Fruit fly (Drosophila melanogaster) Kc167 (cell line): ENCODE results near the gene CG43402.

Experiments used
- Myc ChIP-seq: fragments of >200 bp; optimal IDR thresholded peaks from 2 replicates; lab custom pipeline; 2017; ENCODE audit warnings: missing external identifiers
- Sin3A ChIP-seq: fragments of >200 bp; optimal IDR thresholded peaks from 2 replicates; lab custom pipeline; 2018; ENCODE audit warnings: missing external identifiers
- h ChIP-seq: fragments of >200 bp; optimal IDR thresholded peaks from 3 replicates; lab custom pipeline; 2018; ENCODE audit warnings: missing external identifiers
- insv ChIP-seq: fragments of >200 bp; optimal IDR thresholded peaks from 3 replicates; lab custom pipeline; 2018; ENCODE audit warnings: missing external identifiers
- psq ChIP-seq: fragments of >200 bp; optimal IDR thresholded peaks from 2 replicates; lab custom pipeline; 2017; ENCODE audit warnings: missing external identifiers
- ttk ChIP-seq: sonication (Bioruptor generic); optimal IDR thresholded peaks from 2 replicates; lab custom pipeline; 2017; ENCODE audit warnings: missing external identifiers

DNA sequence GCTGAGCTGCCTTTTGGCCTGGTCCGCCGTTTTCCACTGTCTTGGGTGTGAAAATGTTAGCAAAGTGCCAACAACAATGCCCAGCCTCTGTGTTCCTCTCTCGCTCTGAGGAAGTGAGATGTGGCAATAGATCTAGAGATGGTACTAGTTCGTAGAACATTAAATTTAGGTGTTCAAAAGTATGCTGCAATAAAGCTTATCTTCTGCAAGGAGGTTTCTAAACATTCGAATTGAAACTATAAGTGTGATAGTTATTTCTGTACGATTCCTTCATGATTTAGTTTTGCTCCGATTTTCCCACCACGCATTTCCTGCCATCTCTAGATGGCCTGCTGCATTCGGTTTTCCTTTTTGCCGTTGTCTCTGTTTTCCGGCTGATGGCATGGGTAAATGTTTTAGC is 36.1 kb downstream of the CG43402 start:
- TF ChIP-seq ttk (no peak), insv (lab: Kevin White, UChicago) (no peak), h (no peak), psq (no peak), Myc (lab: Kevin White, UChicago) (no peak), Sin3A (lab: Kevin White, UChicago) (no peak)
